Worm (Caenorhabditis elegans) whole organism, young adult: ENCODE measurements around the gene lec-8.
A peak's percentile ranks its signal among the peaks of the same experiment; 100 is the strongest.

Experiments
- B0019.2 ChIP-seq: fragments of 200-800 bp; sonication (Bioruptor generic); conservative IDR thresholded peaks from 2 replicates; pipeline ENCODE4 v1.3.6; 2022; ENCODE audit warnings: missing genetic modification reagents, missing genetic modification characterization, missing compliant biosample characterization
- C06A6.2 ChIP-seq: fragments of 200-800 bp; sonication (Bioruptor generic); conservative IDR thresholded peaks from 2 replicates; pipeline ENCODE4 v1.3.6; 2022; ENCODE audit warnings: missing genetic modification characterization, missing compliant biosample characterization
- F33H1.4 ChIP-seq: fragments of 200-800 bp; sonication (Bioruptor generic); IDR thresholded peaks from 2 replicates; pipeline ENCODE4 v1.3.6; 2022; ENCODE audit warnings: missing genetic modification reagents, missing genetic modification characterization, missing compliant biosample characterization
- F37B4.10 ChIP-seq: fragments of 200-800 bp; sonication (Bioruptor generic); IDR thresholded peaks from 2 replicates; pipeline ENCODE4 v1.3.6; 2022; ENCODE audit warnings: missing genetic modification characterization, missing compliant biosample characterization
- F52B5.7 ChIP-seq: sonication (generic microtip); optimal IDR thresholded peaks from 2 replicates; lab custom pipeline; 2016; ENCODE audit warnings: mild to moderate bottlenecking, missing genetic modification characterization, missing compliant biosample characterization
- F55B11.4 ChIP-seq: sonication (generic microtip); optimal IDR thresholded peaks from 2 replicates; lab custom pipeline; 2016; ENCODE audit warnings: missing compliant biosample characterization, missing genetic modification characterization, borderline replicate concordance; ENCODE audit not compliant: insufficient read depth
- K11D2.4 ChIP-seq: fragments of 200-800 bp; sonication (Bioruptor generic); IDR thresholded peaks from 2 replicates; pipeline ENCODE4 v1.3.6; 2022; ENCODE audit warnings: missing genetic modification reagents, missing genetic modification characterization, missing compliant biosample characterization
- K12H6.12 ChIP-seq: fragments of 200-800 bp; sonication (Bioruptor generic); optimal IDR thresholded peaks from 2 replicates; lab custom pipeline; 2018; ENCODE audit warnings: mild to moderate bottlenecking, missing genetic modification characterization, missing compliant biosample characterization
- T26A5.8 ChIP-seq: sonication (generic microtip); optimal IDR thresholded peaks from 2 replicates; lab custom pipeline; 2016; ENCODE audit warnings: missing genetic modification characterization, missing compliant biosample characterization
- Y56A3A.18 ChIP-seq: fragments of 200-800 bp; sonication (Bioruptor generic); IDR thresholded peaks from 2 replicates; pipeline ENCODE4 v1.3.6; 2022; ENCODE audit warnings: missing genetic modification reagents, missing genetic modification characterization, missing compliant biosample characterization
- Y95B8A.8 ChIP-seq: fragments of 200-800 bp; sonication (Bioruptor generic); IDR thresholded peaks from 2 replicates; pipeline ENCODE4 v1.3.6; 2022; ENCODE audit warnings: missing genetic modification reagents, missing genetic modification characterization, missing compliant biosample characterization
- aptf-2 ChIP-seq: fragments of 200-800 bp; sonication (Bioruptor generic); conservative IDR thresholded peaks from 2 replicates; pipeline ENCODE4 v1.3.6; 2022; ENCODE audit warnings: missing genetic modification reagents, missing genetic modification characterization, missing compliant biosample characterization
- attf-5 ChIP-seq: fragments of 200-800 bp; sonication (Bioruptor generic); optimal IDR thresholded peaks from 2 replicates; lab custom pipeline; 2018; ENCODE audit warnings: mild to moderate bottlenecking, missing genetic modification characterization, missing compliant biosample characterization
- cebp-1 ChIP-seq, 2 experiments: fragments of 200-800 bp in 1 of 2; sonication (Bioruptor generic) in 1 of 2; sonication (generic microtip) in 1 of 2; IDR thresholded peaks in 1 of 2; optimal IDR thresholded peaks in 1 of 2; 2 replicates each; pipeline versions ENCODE4 v1.3.6 to Lab custom; 2017 to 2022; ENCODE audit warnings: missing compliant biosample characterization in 2 of 2, missing genetic modification characterization in 2 of 2, mild to moderate bottlenecking in 1 of 2, missing genetic modification reagents in 1 of 2, moderate library complexity in 1 of 2
- cebp-2 ChIP-seq: fragments of 200-800 bp; sonication (Bioruptor generic); IDR thresholded peaks from 2 replicates; pipeline ENCODE4 v1.3.6; 2022; ENCODE audit warnings: missing genetic modification characterization, missing compliant biosample characterization
- ceh-100 ChIP-seq: fragments of 200-800 bp; sonication (Bioruptor generic); IDR thresholded peaks from 2 replicates; pipeline ENCODE4 v1.3.6; 2022; ENCODE audit warnings: missing genetic modification reagents, missing genetic modification characterization, missing compliant biosample characterization
- ceh-91 ChIP-seq: fragments of 200-800 bp; sonication (Bioruptor generic); IDR thresholded peaks from 2 replicates; pipeline ENCODE4 v1.3.6; 2022; ENCODE audit warnings: missing genetic modification reagents, missing genetic modification characterization, missing compliant biosample characterization
- dox-1 ChIP-seq: fragments of 200-800 bp; sonication (Bioruptor generic); IDR thresholded peaks from 2 replicates; pipeline ENCODE4 v1.3.6; 2022; ENCODE audit warnings: missing genetic modification reagents, missing genetic modification characterization, missing compliant biosample characterization
- dpff-1 ChIP-seq: sonication (generic microtip); optimal IDR thresholded peaks from 2 replicates; lab custom pipeline; 2017; ENCODE audit warnings: mild to moderate bottlenecking, missing genetic modification characterization, missing compliant biosample characterization
- dpl-1 ChIP-seq: fragments of 150-350 bp; optimal IDR thresholded peaks from 2 replicates; lab custom pipeline; 2014; ENCODE audit warnings: missing biosample characterization, missing genetic modification reagents, missing genetic modification characterization
- egrh-3 ChIP-seq: fragments of 200-800 bp; sonication (Bioruptor generic); IDR thresholded peaks from 2 replicates; pipeline ENCODE4 v1.3.6; 2022; ENCODE audit warnings: missing genetic modification reagents, missing genetic modification characterization, missing compliant biosample characterization
- ets-4 ChIP-seq: fragments of 200-800 bp; sonication (Bioruptor generic); optimal IDR thresholded peaks from 2 replicates; lab custom pipeline; 2018; ENCODE audit warnings: mild to moderate bottlenecking, missing genetic modification characterization, missing compliant biosample characterization
- hlh-26 ChIP-seq: fragments of 200-800 bp; sonication (Bioruptor generic); conservative IDR thresholded peaks from 2 replicates; pipeline ENCODE4 v1.3.6; 2022; ENCODE audit warnings: missing genetic modification reagents, missing genetic modification characterization, missing compliant biosample characterization
- hmg-1.2 ChIP-seq: fragments of 200-800 bp; sonication (Bioruptor generic); IDR thresholded peaks from 2 replicates; pipeline ENCODE4 v1.3.6; 2022; ENCODE audit warnings: missing genetic modification reagents, missing genetic modification characterization, missing compliant biosample characterization
- lin-26 ChIP-seq: fragments of 200-800 bp; sonication (Bioruptor generic); IDR thresholded peaks from 2 replicates; pipeline ENCODE4 v1.3.6; 2022; ENCODE audit warnings: missing genetic modification reagents, missing genetic modification characterization, missing compliant biosample characterization
- madf-10 ChIP-seq: sonication (generic microtip); optimal IDR thresholded peaks from 2 replicates; lab custom pipeline; 2016; ENCODE audit warnings: mild to moderate bottlenecking, missing genetic modification characterization, missing compliant biosample characterization
- madf-3 ChIP-seq: fragments of 200-800 bp; sonication (Bioruptor generic); IDR thresholded peaks from 2 replicates; pipeline ENCODE4 v1.3.6; 2022; ENCODE audit warnings: missing genetic modification reagents, missing genetic modification characterization, missing compliant biosample characterization
- mcd-1 ChIP-seq: fragments of 200-800 bp; sonication (Bioruptor generic); IDR thresholded peaks from 2 replicates; pipeline ENCODE4 v1.3.6; 2022; ENCODE audit warnings: missing genetic modification reagents, missing genetic modification characterization, missing compliant biosample characterization
- mel-28 ChIP-seq: sonication (generic microtip); optimal IDR thresholded peaks from 2 replicates; lab custom pipeline; 2016; ENCODE audit warnings: borderline replicate concordance, mild to moderate bottlenecking, missing genetic modification characterization, missing compliant biosample characterization
- nhr-120 ChIP-seq: fragments of 200-800 bp; sonication (Bioruptor generic); IDR thresholded peaks from 2 replicates; pipeline ENCODE4 v1.3.6; 2022; ENCODE audit warnings: missing genetic modification characterization, missing compliant biosample characterization
- nhr-179 ChIP-seq: sonication (generic microtip); optimal IDR thresholded peaks from 2 replicates; lab custom pipeline; 2016; ENCODE audit warnings: mild to moderate bottlenecking, missing genetic modification characterization, missing compliant biosample characterization
- nhr-90 ChIP-seq: sonication (generic microtip); optimal IDR thresholded peaks from 2 replicates; lab custom pipeline; 2016; ENCODE audit warnings: missing genotype, mild to moderate bottlenecking, missing genetic modification characterization, missing compliant biosample characterization
- pbrm-1 ChIP-seq: fragments of 200-800 bp; sonication (Bioruptor generic); IDR thresholded peaks from 2 replicates; pipeline ENCODE4 v1.3.6; 2022; ENCODE audit warnings: missing genetic modification reagents, missing genetic modification characterization, missing compliant biosample characterization
- rec-8 ChIP-seq, 2 experiments: sonication (generic microtip); optimal IDR thresholded peaks; 2 replicates each; lab custom pipeline; 2016; ENCODE audit warnings: mild to moderate bottlenecking in 2 of 2, missing genetic modification characterization in 2 of 2, missing genetic modification reagents in 2 of 2, missing genotype in 2 of 2, missing biosample characterization in 1 of 2, missing compliant biosample characterization in 1 of 2, moderate library complexity in 1 of 2
- repo-1 ChIP-seq: sonication (generic microtip); optimal IDR thresholded peaks from 2 replicates; lab custom pipeline; 2017; ENCODE audit warnings: mild to moderate bottlenecking, missing genetic modification characterization, missing compliant biosample characterization
- rpc-1 ChIP-seq, 2 experiments: fragments of 150-350 bp in 1 of 2; sonication (generic microtip) in 1 of 2; optimal IDR thresholded peaks; 2 replicates each; lab custom pipeline; 2014 to 2018; ENCODE audit warnings: missing biosample characterization in 1 of 2, missing genetic modification characterization in 1 of 2, missing genetic modification reagents in 1 of 2, missing genotype in 1 of 2
- sdz-38 ChIP-seq: sonication (generic microtip); optimal IDR thresholded peaks from 2 replicates; lab custom pipeline; 2016; ENCODE audit warnings: missing genotype, missing genetic modification characterization, missing compliant biosample characterization
- snpc-1.1 ChIP-seq: sonication (generic microtip); optimal IDR thresholded peaks from 2 replicates; lab custom pipeline; 2017; ENCODE audit warnings: missing genetic modification characterization, mild to moderate bottlenecking, missing compliant biosample characterization, antibody characterized with exemption, moderate library complexity, missing genotype, missing genetic modification reagents; ENCODE audit not compliant: insufficient read depth
- somi-1 ChIP-seq: fragments of 200-800 bp; sonication (Bioruptor generic); optimal IDR thresholded peaks from 2 replicates; lab custom pipeline; 2018; ENCODE audit warnings: mild to moderate bottlenecking, missing genetic modification characterization, missing compliant biosample characterization
- tbp1 ChIP-seq: fragments of 200-800 bp; sonication (Bioruptor generic); optimal IDR thresholded peaks from 2 replicates; lab custom pipeline; 2018; ENCODE audit warnings: mild to moderate bottlenecking, missing genetic modification characterization, missing compliant biosample characterization
- unc-62 ChIP-seq: fragments of 150-350 bp; optimal IDR thresholded peaks from 2 replicates; lab custom pipeline; 2014; ENCODE audit warnings: missing biosample characterization, missing genetic modification reagents, missing genetic modification characterization
- xnd-1 ChIP-seq: sonication (generic microtip); optimal IDR thresholded peaks from 2 replicates; lab custom pipeline; 2016; ENCODE audit warnings: missing genotype, missing genetic modification reagents, missing genetic modification characterization, missing compliant biosample characterization
- zfh-2 ChIP-seq: fragments of 200-800 bp; sonication (Bioruptor generic); conservative IDR thresholded peaks from 2 replicates; pipeline ENCODE4 v1.3.6; 2022; ENCODE audit warnings: missing genetic modification reagents, missing genetic modification characterization, missing compliant biosample characterization
- zim-3 ChIP-seq: sonication (generic microtip); optimal IDR thresholded peaks from 2 replicates; lab custom pipeline; 2017; ENCODE audit warnings: mild to moderate bottlenecking, missing genetic modification characterization, moderate library complexity, missing compliant biosample characterization
- ztf-26 ChIP-seq: sonication (generic microtip); optimal IDR thresholded peaks from 2 replicates; lab custom pipeline; 2017; ENCODE audit warnings: missing genetic modification characterization, missing compliant biosample characterization
- ztf-28 ChIP-seq: fragments of 200-800 bp; sonication (Bioruptor generic); IDR thresholded peaks from 2 replicates; pipeline ENCODE4 v1.3.6; 2022; ENCODE audit warnings: missing genetic modification reagents, missing genetic modification characterization, missing compliant biosample characterization
- ztf-3 ChIP-seq: fragments of 200-800 bp; sonication (Bioruptor generic); optimal IDR thresholded peaks from 2 replicates; lab custom pipeline; 2018; ENCODE audit warnings: mild to moderate bottlenecking, missing genetic modification characterization, missing compliant biosample characterization

The lec-8 gene

ce11 chrX:9822606-9823264 is 27.6 kb upstream of the lec-8 start (continued):
- TF ChIP-seq B0019.2 (GFP tag; lab: Robert Waterston, UW) = no peak
- TF ChIP-seq cebp-1 (GFP tag; IDR thresholded peaks at IDR 0.05; lab: Robert Waterston, UW) = no peak
- TF ChIP-seq cebp-1 (tag; optimal IDR thresholded peaks at IDR 0.05; lab: Kevin White, UChicago) = no peak
- no peak for TF ChIP-seq rpc-1 (optimal IDR thresholded peaks at IDR 0.05; lab: Kevin White, UChicago)
- no peak for TF ChIP-seq rpc-1 (tag; optimal IDR thresholded peaks at IDR 0.05; lab: Kevin White, UChicago)
- TF ChIP-seq lin-26 (GFP tag; lab: Robert Waterston, UW) = no peak
- TF ChIP-seq hlh-26 (GFP tag; lab: Robert Waterston, UW) = no peak
- no peak for TF ChIP-seq C06A6.2 (GFP tag; lab: Robert Waterston, UW)
- TF ChIP-seq mel-28 (tag; lab: Kevin White, UChicago) = no peak
- no peak for TF ChIP-seq F55B11.4
- no peak for TF ChIP-seq zim-3 (tag; lab: Kevin White, UChicago)
- TF ChIP-seq repo-1 (tag; lab: Kevin White, UChicago) = no peak
- no peak for TF ChIP-seq somi-1
- no peak for TF ChIP-seq snpc-1.1
- no peak for TF ChIP-seq Y56A3A.18 (GFP tag; lab: Robert Waterston, UW)
- TF ChIP-seq xnd-1 (tag; lab: Kevin White, UChicago) = no peak
- no peak for TF ChIP-seq dpl-1
- TF ChIP-seq hmg-1.2 (GFP tag; lab: Robert Waterston, UW) = peak; percentile 91
- no peak for TF ChIP-seq T26A5.8 (tag; lab: Kevin White, UChicago)
- TF ChIP-seq zfh-2 (GFP tag; lab: Robert Waterston, UW) = peak; percentile 39; the same call in 1 of the 2 replicates
- no peak for TF ChIP-seq ztf-28 (GFP tag; lab: Robert Waterston, UW)
- TF ChIP-seq ets-4 = no peak
- peak; percentile 48 for TF ChIP-seq K12H6.12 (tag; lab: Kevin White, UChicago)
- no peak for TF ChIP-seq egrh-3 (GFP tag; lab: Robert Waterston, UW)
- no peak for TF ChIP-seq unc-62 (GFP tag; lab: Kevin White, UChicago)
- TF ChIP-seq nhr-90 = no peak
- TF ChIP-seq aptf-2 (GFP tag; lab: Robert Waterston, UW) = no peak
- TF ChIP-seq Y95B8A.8 = no peak
- TF ChIP-seq dox-1 (GFP tag; lab: Robert Waterston, UW) = 0 out of 2 replicates have a peak, but pooled peaks have one; percentile 47
- no peak for TF ChIP-seq dpff-1
- TF ChIP-seq mcd-1 = peak; percentile 39; the same call in 1 of the 2 replicates
- TF ChIP-seq pbrm-1 (GFP tag; lab: Robert Waterston, UW) = 0 out of 2 replicates have a peak, but pooled peaks have one; percentile 30
- TF ChIP-seq F33H1.4 (GFP tag; lab: Robert Waterston, UW) = no peak
- no peak for TF ChIP-seq ceh-100 (GFP tag; lab: Robert Waterston, UW)
- 0 out of 2 replicates have a peak, but pooled peaks have one; percentile 51 for TF ChIP-seq K11D2.4 (GFP tag; lab: Robert Waterston, UW)
- no peak for TF ChIP-seq cebp-2 (GFP tag; lab: Robert Waterston, UW)
- TF ChIP-seq nhr-120 (GFP tag; lab: Robert Waterston, UW) = no peak
- TF ChIP-seq attf-5 (GFP tag; lab: Kevin White, UChicago) = peak; percentile 35
- TF ChIP-seq sdz-38 (tag; lab: Kevin White, UChicago) = no peak
- 0 out of 2 replicates have a peak, but pooled peaks have one; percentile 23 for TF ChIP-seq madf-3 (GFP tag; lab: Robert Waterston, UW)
- TF ChIP-seq ztf-26 = no peak
- TF ChIP-seq tbp1 = no peak
- TF ChIP-seq rec-8 (tag; optimal IDR thresholded peaks at IDR 0.05; lab: Kevin White, UChicago) = no peak
- no peak for TF ChIP-seq madf-10
- TF ChIP-seq nhr-179 = no peak
- no peak for TF ChIP-seq F37B4.10 (GFP tag; lab: Robert Waterston, UW)
- no peak for TF ChIP-seq ceh-91
- TF ChIP-seq F52B5.7 (tag; lab: Kevin White, UChicago) = no peak
- no peak for TF ChIP-seq ztf-3 (GFP tag; lab: Kevin White, UChicago)
